Fruit fly (Drosophila melanogaster) whole organism, wandering third instar larva: ENCODE results near the gene CG34451.

Experiments
- Abd-B ChIP-seq: fragments of >200 bp; optimal IDR thresholded peaks from 2 replicates; lab custom pipeline; 2017; ENCODE audit warnings: missing biosample characterization, missing genetic modification characterization
- CG32264 ChIP-seq: fragments of 200-800 bp; sonication (Bioruptor generic); optimal IDR thresholded peaks from 2 replicates; lab custom pipeline; 2016; ENCODE audit warnings: missing biosample characterization, missing genetic modification characterization
- CG9705 ChIP-seq: fragments of 200-800 bp; sonication (Bioruptor generic); optimal IDR thresholded peaks from 2 replicates; lab custom pipeline; 2018; ENCODE audit warnings: missing biosample characterization, mild to moderate bottlenecking, missing genetic modification characterization
- Dfd ChIP-seq: fragments of >200 bp; optimal IDR thresholded peaks from 2 replicates; lab custom pipeline; 2017; ENCODE audit warnings: missing biosample characterization, missing genetic modification characterization
- Dif ChIP-seq: fragments of 200-275, 200-300 bp; sonication (Bioruptor generic); optimal IDR thresholded peaks from 2 replicates; lab custom pipeline; 2018; ENCODE audit warnings: missing biosample characterization, missing genetic modification characterization; ENCODE audit not compliant: partially characterized antibody
- GATAd ChIP-seq: sonication (Bioruptor generic); optimal IDR thresholded peaks from 2 replicates; lab custom pipeline; 2016; ENCODE audit warnings: missing biosample characterization, missing genetic modification characterization
- HLH106 ChIP-seq: fragments of 200-800 bp; optimal IDR thresholded peaks from 3 replicates; lab custom pipeline; 2019; ENCODE audit warnings: missing biosample characterization, mild to moderate bottlenecking, missing genetic modification characterization, moderate library complexity
- Hnf4 ChIP-seq: fragments of 200-800 bp; sonication (Bioruptor generic); optimal IDR thresholded peaks from 2 replicates; lab custom pipeline; 2016; ENCODE audit warnings: missing biosample characterization, mild to moderate bottlenecking, missing genetic modification characterization
- Hr83 ChIP-seq: fragments of 200-300 bp; sonication (Bioruptor generic); optimal IDR thresholded peaks from 2 replicates; lab custom pipeline; 2016; ENCODE audit warnings: missing biosample characterization, mild to moderate bottlenecking, missing genetic modification characterization, moderate library complexity; ENCODE audit not compliant: poor library complexity, severe bottlenecking
- Jra ChIP-seq: sonication (Bioruptor generic); optimal IDR thresholded peaks from 2 replicates; lab custom pipeline; 2016; ENCODE audit warnings: missing biosample characterization, missing genetic modification characterization
- Mio ChIP-seq: sonication (Bioruptor generic); optimal IDR thresholded peaks from 2 replicates; lab custom pipeline; 2016; ENCODE audit warnings: missing biosample characterization, missing genetic modification characterization
- Myc ChIP-seq: fragments of >200 bp; optimal IDR thresholded peaks from 2 replicates; lab custom pipeline; 2017
- N ChIP-seq: fragments of >200 bp; optimal IDR thresholded peaks from 2 replicates; lab custom pipeline; 2018; ENCODE audit warnings: missing biosample characterization, missing external identifiers, missing genetic modification characterization
- OdsH ChIP-seq: fragments of 200-800 bp; sonication (Bioruptor generic); optimal IDR thresholded peaks from 2 replicates; lab custom pipeline; 2016; ENCODE audit warnings: missing biosample characterization, mild to moderate bottlenecking, missing genetic modification characterization
- Sp1 ChIP-seq: fragments of 200-800 bp; sonication (Bioruptor generic); optimal IDR thresholded peaks from 3 replicates; lab custom pipeline; 2019; ENCODE audit warnings: missing biosample characterization, mild to moderate bottlenecking, missing genetic modification characterization, moderate library complexity
- Vsx2 ChIP-seq: fragments of 200-300, 225-300 bp; sonication (Bioruptor generic); optimal IDR thresholded peaks from 2 replicates; lab custom pipeline; 2018; ENCODE audit warnings: missing biosample characterization, missing genetic modification characterization; ENCODE audit not compliant: partially characterized antibody
- br ChIP-seq: fragments of 200-800 bp; sonication (Bioruptor generic); optimal IDR thresholded peaks from 2 replicates; lab custom pipeline; 2016; ENCODE audit warnings: missing biosample characterization, missing genetic modification characterization
- brk ChIP-seq: fragments of 200-800 bp; sonication (Bioruptor generic); optimal IDR thresholded peaks from 2 replicates; lab custom pipeline; 2016; ENCODE audit warnings: missing biosample characterization, mild to moderate bottlenecking, missing genetic modification characterization
- dl ChIP-seq, 2 experiments: fragments of 175-275, 200-275 bp in 1 of 2; fragments of 200-275 bp in 1 of 2; sonication (Bioruptor generic); optimal IDR thresholded peaks; lab custom pipeline; 2018; ENCODE audit warnings: mild to moderate bottlenecking in 2 of 2, missing biosample characterization in 2 of 2, missing genetic modification characterization in 2 of 2, moderate library complexity in 2 of 2; ENCODE audit not compliant: partially characterized antibody in 2 of 2, insufficient read depth in 1 of 2
- dmrt93B ChIP-seq: fragments of 200-800 bp; sonication (Bioruptor generic); optimal IDR thresholded peaks from 2 replicates; lab custom pipeline; 2018; ENCODE audit warnings: missing biosample characterization, mild to moderate bottlenecking, missing genetic modification characterization
- dsf ChIP-seq: sonication (Bioruptor generic); optimal IDR thresholded peaks from 2 replicates; lab custom pipeline; 2016; ENCODE audit warnings: missing biosample characterization, missing genetic modification characterization, borderline replicate concordance
- ey ChIP-seq: fragments of 200-800 bp; sonication (Bioruptor generic); optimal IDR thresholded peaks from 2 replicates; lab custom pipeline; 2016; ENCODE audit warnings: missing biosample characterization, missing genetic modification characterization
- foxo ChIP-seq, 2 experiments: fragments of 200-800 bp; sonication (Bioruptor generic); optimal IDR thresholded peaks; 2 replicates in 1 of 2; 3 replicates in 1 of 2; lab custom pipeline; 2016 to 2017; ENCODE audit warnings: missing biosample characterization in 2 of 2, missing genetic modification characterization in 2 of 2
- fru ChIP-seq: fragments of 200-800 bp; sonication (Bioruptor generic); optimal IDR thresholded peaks from 3 replicates; lab custom pipeline; 2016; ENCODE audit warnings: missing biosample characterization, mild to moderate bottlenecking, missing genetic modification characterization
- h ChIP-seq: fragments of 200-800 bp; sonication (Bioruptor generic); optimal IDR thresholded peaks from 3 replicates; lab custom pipeline; 2016; ENCODE audit warnings: missing biosample characterization, mild to moderate bottlenecking, missing genetic modification characterization
- jim ChIP-seq: fragments of 175-275, 200-325 bp; sonication (Bioruptor generic); optimal IDR thresholded peaks from 2 replicates; lab custom pipeline; 2016; ENCODE audit warnings: missing biosample characterization, mild to moderate bottlenecking, missing genetic modification characterization
- lola ChIP-seq: fragments of >200 bp; optimal IDR thresholded peaks from 2 replicates; lab custom pipeline; 2017; ENCODE audit warnings: missing biosample characterization, missing genetic modification characterization
- pan ChIP-seq: fragments of >200 bp; optimal IDR thresholded peaks from 2 replicates; lab custom pipeline; 2017
- psq ChIP-seq: fragments of 200-800 bp; sonication (Bioruptor generic); optimal IDR thresholded peaks from 3 replicates; lab custom pipeline; 2017; ENCODE audit warnings: missing biosample characterization, mild to moderate bottlenecking, missing genetic modification characterization, moderate library complexity
- sage ChIP-seq: fragments of 200-800 bp; sonication (Bioruptor generic); optimal IDR thresholded peaks from 2 replicates; lab custom pipeline; 2016; ENCODE audit warnings: missing biosample characterization, mild to moderate bottlenecking, missing genetic modification characterization
- sv ChIP-seq: fragments of 200-800 bp; sonication (Bioruptor generic); optimal IDR thresholded peaks from 3 replicates; lab custom pipeline; 2016; ENCODE audit warnings: missing biosample characterization, missing genetic modification characterization
- tai ChIP-seq: sonication (Bioruptor generic); optimal IDR thresholded peaks from 2 replicates; lab custom pipeline; 2016; ENCODE audit warnings: missing biosample characterization, missing genetic modification characterization
- usp ChIP-seq: fragments of >200 bp; optimal IDR thresholded peaks from 2 replicates; lab custom pipeline; 2017; ENCODE audit warnings: missing biosample characterization, missing genetic modification characterization
- woc ChIP-seq: sonication (Bioruptor generic); optimal IDR thresholded peaks from 2 replicates; lab custom pipeline; 2016; ENCODE audit warnings: missing biosample characterization, mild to moderate bottlenecking, missing genetic modification characterization

The CG34451 gene

dm6 chr3L:15660915-15661314 lies 31.0 kb downstream of the CG34451 start, which contains the start of the genes Eig71Ej and Eig71Ek:
Gene Eig71Ej, minus strand, starts transcription at chr3L:15661015.
Gene Eig71Ek, plus strand, starts transcription at chr3L:15661248.
- TF ChIP-seq fru (GFP tag; lab: Kevin White, UChicago), result no peak
- TF ChIP-seq woc (GFP tag; lab: Kevin White, UChicago), result no peak
- no peak for TF ChIP-seq HLH106
- TF ChIP-seq br (GFP tag; lab: Kevin White, UChicago), result no peak
- TF ChIP-seq Abd-B, result no peak
- TF ChIP-seq Vsx2 (GFP tag; lab: Kevin White, UChicago), result no peak
- no peak for TF ChIP-seq lola
- no peak for TF ChIP-seq dsf
- no peak for TF ChIP-seq brk (GFP tag; lab: Kevin White, UChicago)
- no peak for TF ChIP-seq CG9705 (GFP tag; lab: Kevin White, UChicago)
- TF ChIP-seq tai (GFP tag; lab: Kevin White, UChicago), result no peak
- TF ChIP-seq Jra (GFP tag; lab: Kevin White, UChicago), result no peak
- TF ChIP-seq h, result no peak

dm6 chr3L:15659341-15659740 lies 32.5 kb downstream of the CG34451 start, which contains the start of the genes Eig71Eh and Eig71Ei:
Gene Eig71Eh, minus strand, starts transcription at chr3L:15659441.
Gene Eig71Ei, plus strand, starts transcription at chr3L:15659707.
- TF ChIP-seq Mio (GFP tag; lab: Kevin White, UChicago), result no peak
- TF ChIP-seq dsf, result no peak
- TF ChIP-seq Hnf4 (GFP tag; lab: Kevin White, UChicago), result no peak
- no peak for TF ChIP-seq br (GFP tag; lab: Kevin White, UChicago)
- TF ChIP-seq Vsx2 (GFP tag; lab: Kevin White, UChicago), result no peak
- TF ChIP-seq Abd-B, result no peak

- TF ChIP-seq jim (GFP tag; lab: Kevin White, UChicago), result no peak
- TF ChIP-seq GATAd, result no peak
- no peak for TF ChIP-seq Dfd (GFP tag; lab: Kevin White, UChicago)
- no peak for TF ChIP-seq Sp1 (GFP tag; lab: Kevin White, UChicago)
- TF ChIP-seq ey (GFP tag; lab: Kevin White, UChicago), result no peak
- no peak for TF ChIP-seq h
- no peak for TF ChIP-seq dmrt93B (GFP tag; lab: Kevin White, UChicago)
- no peak for TF ChIP-seq sage (GFP tag; lab: Kevin White, UChicago)
- no peak for TF ChIP-seq brk (GFP tag; lab: Kevin White, UChicago)
- TF ChIP-seq usp (GFP tag; lab: Kevin White, UChicago), result no peak
- no peak for TF ChIP-seq N
- no peak for TF ChIP-seq CG32264 (GFP tag; lab: Kevin White, UChicago)
- TF ChIP-seq, all 38 proteins: peak for 0
Observed at dm6 chr3L:15657290-15657689, 34.6 kb downstream of the CG34451 start, which contains the start of the genes Eig71Ef and Eig71Eg. Gene Eig71Ef, minus strand, starts transcription at chr3L:15657390. Gene Eig71Eg, plus strand, starts transcription at chr3L:15657628.

- TF ChIP-seq Hr83 (GFP tag; lab: Kevin White, UChicago) (peak; percentile 10), Dfd (GFP tag; lab: Kevin White, UChicago) (no peak), dmrt93B (GFP tag; lab: Kevin White, UChicago) (no peak)
- TF ChIP-seq, all 38 proteins: peak for 1
Observed at dm6 chr3L:15655910-15656309, 36.0 kb downstream of the CG34451 start, which contains the start of gene Eig71Ee. Gene Eig71Ee, minus strand, starts transcription at chr3L:15656010.

dm6 chr3L:15652154-15652553 lies 39.7 kb downstream of the CG34451 start, which contains the start of the genes Eig71Ec and Eig71Ed:
Gene Eig71Ec, minus strand, starts transcription at chr3L:15652254.
Gene Eig71Ed, plus strand, starts transcription at chr3L:15652537.
- TF ChIP-seq HLH106 (no peak), woc (GFP tag; lab: Kevin White, UChicago) (no peak), usp (GFP tag; lab: Kevin White, UChicago) (no peak), psq (GFP tag; lab: Kevin White, UChicago) (no peak), jim (GFP tag; lab: Kevin White, UChicago) (no peak), N (no peak), dl (GFP tag; optimal IDR thresholded peaks at IDR 0.05; lab: Kevin White, UChicago; ENCODE audit: insufficient read depth in 1 of 2, partially characterized antibody in 2 of 2) (no peak), sv (GFP tag; lab: Kevin White, UChicago) (no peak), brk (GFP tag; lab: Kevin White, UChicago) (no peak), Dif (GFP tag; lab: Kevin White, UChicago) (no peak), dmrt93B (GFP tag; lab: Kevin White, UChicago) (no peak), dsf (no peak), OdsH (no peak), Myc (lab: Kevin White, UChicago) (no peak), foxo (GFP tag; optimal IDR thresholded peaks at IDR 0.05; lab: Kevin White, UChicago) (no peak), br (GFP tag; lab: Kevin White, UChicago) (no peak), pan (lab: Kevin White, UChicago) (no peak)
- TF ChIP-seq, all 38 proteins: peak for 0
